Worm (Caenorhabditis elegans): ENCODE data around the gene ncr-1.

ncr-1 gene

ce11 chrX:4469297-4469816 lies 19.3 kb downstream of the ncr-1 start, which contains the start of gene asb-2 (continued):
- TF ChIP-seq mef-2 (tag; optimal IDR thresholded peaks at IDR 0.05) (peak; percentile 50), pax-3 (tag; optimal IDR thresholded peaks at IDR 0.05) (peak; percentile 39), nhr-47 (tag; optimal IDR thresholded peaks at IDR 0.05) (peak; percentile 90), xbp-1 (tag; optimal IDR thresholded peaks at IDR 0.05) (peak; percentile 97), hpl-2 (GFP tag; optimal IDR thresholded peaks at IDR 0.05) (peak; percentile 45), egl-13 (tag; optimal IDR thresholded peaks at IDR 0.05) (peak; percentile 58), ztf-11 (tag; optimal IDR thresholded peaks at IDR 0.05) (no peak), fos-1 (tag; optimal IDR thresholded peaks at IDR 0.05) (peak; percentile 90), unc-130 (tag; optimal IDR thresholded peaks at IDR 0.05) (peak; percentile 88), F16B12.6 (tag; optimal IDR thresholded peaks at IDR 0.05) (peak; percentile 56), lin-35 (GFP tag; optimal IDR thresholded peaks at IDR 0.05) (peak; percentile 79 to 92), sup-37 (GFP tag; optimal IDR thresholded peaks at IDR 0.05) (no peak), hlh-4 (tag; optimal IDR thresholded peaks at IDR 0.05) (no peak), snu-23 (GFP tag; optimal IDR thresholded peaks at IDR 0.05) (peak; percentile 94), lir-3 (tag; optimal IDR thresholded peaks at IDR 0.05; ENCODE audit: poor library complexity) (peak; percentile 64), grh-1 (GFP tag; IDR thresholded peaks at IDR 0.05) (peak; percentile 70), ceh-88 (GFP tag; IDR thresholded peaks at IDR 0.05) (peak; percentile 35; the same call in 1 of the 2 replicates), unc-86 (tag; optimal IDR thresholded peaks at IDR 0.05) (peak; percentile 66), nhr-28 (tag; optimal IDR thresholded peaks at IDR 0.05) (no peak), dpl-1 (GFP tag; optimal IDR thresholded peaks at IDR 0.05) (peak; percentile 69 to 79 (median 78)), C16A3.4 (tag; optimal IDR thresholded peaks at IDR 0.05) (peak; percentile 89), fkh-4 (tag; optimal IDR thresholded peaks at IDR 0.05; ENCODE audit: borderline replicate concordance) (no peak), lin-39 (tag; optimal IDR thresholded peaks at IDR 0.05) (peak; percentile 23), mep-1 (tag; optimal IDR thresholded peaks at IDR 0.05) (peak; percentile 95), snpc-4 (tag; optimal IDR thresholded peaks at IDR 0.05) (peak; percentile 71), efl-1 (optimal IDR thresholded peaks at IDR 0.05) (peak; percentile 79 to 90), efl-1 (GFP tag; optimal IDR thresholded peaks at IDR 0.05 in 1 of 2) (peak; percentile 71 to 93), swsn-7 (tag; optimal IDR thresholded peaks at IDR 0.05) (peak; percentile 89), nhr-76 (tag; optimal IDR thresholded peaks at IDR 0.05) (no peak), nhr-237 (tag; optimal IDR thresholded peaks at IDR 0.05) (peak; percentile 48), rnt-1 (tag; optimal IDR thresholded peaks at IDR 0.05) (peak; percentile 91), nhr-12 (tag; optimal IDR thresholded peaks at IDR 0.05) (no peak), elt-3 (tag; optimal IDR thresholded peaks at IDR 0.05) (peak in 5 of 6 experiments; percentile 43 to 87 (median 61)), lsy-2 (tag; optimal IDR thresholded peaks at IDR 0.05) (peak; percentile 85 to 92)

- TF ChIP-seq unc-98 (GFP tag; IDR thresholded peaks at IDR 0.05), result no peak
Measured at ce11 chrX:4466218-4466617, 22.4 kb downstream of the ncr-1 start, which contains the start of gene nmur-3. Gene nmur-3 (plus strand): TSS chrX:4466518.

ce11 chrX:4464367-4464766 lies 24.3 kb downstream of the ncr-1 start:
- TF ChIP-seq efl-3 (GFP tag; optimal IDR thresholded peaks at IDR 0.05) (no peak), tbx-2 (tag; optimal IDR thresholded peaks at IDR 0.05) (no peak), fkh-4 (tag; optimal IDR thresholded peaks at IDR 0.05; ENCODE audit: borderline replicate concordance) (peak; percentile 59), dsc-1 (tag; optimal IDR thresholded peaks at IDR 0.05) (peak; percentile 86)

- TF ChIP-seq unc-130 (tag; optimal IDR thresholded peaks at IDR 0.05) (peak; percentile 56), grh-1 (GFP tag; IDR thresholded peaks at IDR 0.05) (no peak), lin-39 (tag; optimal IDR thresholded peaks at IDR 0.05) (no peak), irx-1 (tag; optimal IDR thresholded peaks at IDR 0.05) (no peak), zip-4 (GFP tag; optimal IDR thresholded peaks at IDR 0.05) (no peak), snu-23 (GFP tag; optimal IDR thresholded peaks at IDR 0.05) (peak; percentile 73), lir-3 (tag; optimal IDR thresholded peaks at IDR 0.05; ENCODE audit: poor library complexity) (no peak), dpl-1 (GFP tag; optimal IDR thresholded peaks at IDR 0.05) (peak; percentile 8 to 63 (median 34)), sox-4 (tag; optimal IDR thresholded peaks at IDR 0.05) (peak; percentile 7), unc-62 (GFP tag; optimal IDR thresholded peaks at IDR 0.05) (no peak), egl-27 (tag; optimal IDR thresholded peaks at IDR 0.05) (no peak), pqm-1 (tag; optimal IDR thresholded peaks at IDR 0.05) (no peak), xbp-1 (tag; optimal IDR thresholded peaks at IDR 0.05) (peak; percentile 81), ceh-8 (GFP tag; optimal IDR thresholded peaks at IDR 0.05) (no peak), mab-9 (GFP tag; IDR thresholded peaks at IDR 0.05) (no peak), Y116A8C.19 (tag; optimal IDR thresholded peaks at IDR 0.05; ENCODE audit: borderline replicate concordance) (no peak), zag-1 (tag; optimal IDR thresholded peaks at IDR 0.05) (no peak)
Measured at ce11 chrX:4462390-4462789, 26.3 kb downstream of the ncr-1 start, which contains the start of gene atg-16.1. Gene atg-16.1 (minus strand): TSS chrX:4462465.
